Worm (Caenorhabditis elegans): ENCODE results near the gene F45E1.2.

DNA sequence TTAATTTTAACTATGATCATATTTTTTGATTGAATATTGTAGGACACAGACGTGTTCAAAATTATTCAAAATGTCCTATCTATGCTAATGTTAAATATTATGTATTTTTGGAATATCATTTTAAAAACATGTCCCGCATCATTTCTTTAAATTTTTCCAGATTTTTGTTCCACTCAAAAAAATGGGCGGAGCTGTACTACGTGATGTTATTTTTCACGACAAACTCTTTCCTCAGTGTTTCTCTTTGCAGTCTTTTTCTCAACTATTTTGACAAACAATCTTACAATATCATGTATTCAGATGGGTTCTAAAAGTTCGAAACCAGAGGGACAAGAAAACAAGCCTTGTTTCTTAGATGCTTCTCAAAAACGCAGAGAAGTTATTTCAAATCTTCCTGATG is 27.1 kb upstream of the F45E1.2 start, which contains the start of gene F45E1.5:
- no peak for TF ChIP-seq hnd-1 (tag; optimal IDR thresholded peaks at IDR 0.05)
- no peak for TF ChIP-seq F13C5.2 (tag; optimal IDR thresholded peaks at IDR 0.05)
- TF ChIP-seq ama-1 (optimal IDR thresholded peaks at IDR 0.05), result no peak
- TF ChIP-seq ceh-36 (tag; optimal IDR thresholded peaks at IDR 0.05), result no peak
